Fruit fly (Drosophila melanogaster): ENCODE results near the gene Qsox2.

- TF ChIP-seq Sin3A (optimal IDR thresholded peaks at IDR 0.05) (no peak), psq (optimal IDR thresholded peaks at IDR 0.05) (no peak), ttk (optimal IDR thresholded peaks at IDR 0.05) (no peak), h (optimal IDR thresholded peaks at IDR 0.05) (no peak)
These were observed 50.8 kb downstream of the Qsox2 start for dm6 chr3R:21964379-21964778.
